Fruit fly (Drosophila melanogaster) whole organism, pupa: Measurements from ENCODE around the gene CG2519.
A peak's percentile ranks its signal among the peaks of the same experiment; 100 is the strongest.

Experiments used
- CG10348 ChIP-seq: fragments of 200-800 bp; sonication (Bioruptor generic); IDR thresholded peaks from 2 replicates; pipeline ENCODE4 v1.3.6; 2022; ENCODE audit warnings: missing biosample characterization, missing genetic modification characterization
- CG12605 ChIP-seq: fragments of 200-800 bp; sonication (Bioruptor generic); IDR thresholded peaks from 2 replicates; pipeline ENCODE4 v1.3.6; 2022; ENCODE audit warnings: missing biosample characterization, missing genetic modification characterization
- CG13204 ChIP-seq: fragments of 200-800 bp; sonication (Bioruptor generic); optimal IDR thresholded peaks from 2 replicates; lab custom pipeline; 2018; ENCODE audit warnings: missing biosample characterization, mild to moderate bottlenecking, missing genetic modification characterization, moderate library complexity
- CG14655 ChIP-seq: fragments of 200-800 bp; sonication (Bioruptor generic); optimal IDR thresholded peaks from 3 replicates; lab custom pipeline; 2017; ENCODE audit warnings: mild to moderate bottlenecking, missing biosample characterization, missing genetic modification reagents, missing genetic modification characterization
- CG15710 ChIP-seq: fragments of 200-800 bp; sonication (Bioruptor generic); optimal IDR thresholded peaks from 2 replicates; lab custom pipeline; 2018; ENCODE audit warnings: missing biosample characterization, mild to moderate bottlenecking, missing genetic modification characterization, moderate library complexity
- CG17806 ChIP-seq: fragments of 200-800 bp; sonication (Bioruptor generic); optimal IDR thresholded peaks from 2 replicates; lab custom pipeline; 2018; ENCODE audit warnings: missing biosample characterization, mild to moderate bottlenecking, missing genetic modification characterization, moderate library complexity
- CG32121 ChIP-seq: fragments of 200-800 bp; sonication (Bioruptor generic); IDR thresholded peaks from 2 replicates; pipeline ENCODE4 v1.3.6; 2022; ENCODE audit warnings: missing biosample characterization, missing genetic modification characterization
- CG34367 ChIP-seq: fragments of 200-800 bp; sonication (Bioruptor generic); optimal IDR thresholded peaks from 2 replicates; lab custom pipeline; 2018; ENCODE audit warnings: missing biosample characterization, mild to moderate bottlenecking, missing genetic modification characterization
- CG4496 ChIP-seq: fragments of 200-800 bp; sonication (Bioruptor generic); IDR thresholded peaks from 3 replicates; pipeline ENCODE4 v1.3.6; 2022; ENCODE audit warnings: missing biosample characterization, missing genetic modification characterization
- CG8159 ChIP-seq: fragments of 200-800 bp; sonication (Bioruptor generic); optimal IDR thresholded peaks from 3 replicates; lab custom pipeline; 2018; ENCODE audit warnings: missing biosample characterization, mild to moderate bottlenecking, missing genetic modification characterization, moderate library complexity
- CG8301 ChIP-seq: fragments of 200-800 bp; sonication (Bioruptor generic); optimal IDR thresholded peaks from 2 replicates; lab custom pipeline; 2018; ENCODE audit warnings: missing biosample characterization, mild to moderate bottlenecking, missing genetic modification characterization
- CG9948 ChIP-seq: fragments of 200-800 bp; sonication (Bioruptor generic); optimal IDR thresholded peaks from 2 replicates; lab custom pipeline; 2018; ENCODE audit warnings: missing biosample characterization, mild to moderate bottlenecking, missing genetic modification characterization, moderate library complexity
- D1 ChIP-seq: fragments of 200-800 bp; sonication (Bioruptor generic); optimal IDR thresholded peaks from 2 replicates; lab custom pipeline; 2018; ENCODE audit warnings: missing biosample characterization, mild to moderate bottlenecking, missing genetic modification characterization, moderate library complexity
- EcR ChIP-seq: fragments of 200-800 bp; sonication (Bioruptor generic); optimal IDR thresholded peaks from 3 replicates; lab custom pipeline; 2019; ENCODE audit warnings: missing biosample characterization, missing genetic modification characterization, mild to moderate bottlenecking, moderate library complexity, missing genetic modification reagents
- Ets98B ChIP-seq: fragments of 200-800 bp; sonication (Bioruptor generic); IDR thresholded peaks from 2 replicates; pipeline ENCODE4 v1.3.6; 2022; ENCODE audit warnings: missing biosample characterization, missing genetic modification characterization
- Pif1A ChIP-seq: fragments of 200-800 bp; sonication (Bioruptor generic); optimal IDR thresholded peaks from 3 replicates; lab custom pipeline; 2016; ENCODE audit warnings: missing biosample characterization, missing genetic modification characterization
- Pif1B ChIP-seq: fragments of 200-800 bp; sonication (Bioruptor generic); optimal IDR thresholded peaks from 3 replicates; lab custom pipeline; 2016; ENCODE audit warnings: missing biosample characterization, missing genetic modification characterization
- Snoo ChIP-seq: fragments of 200-800 bp; sonication (Bioruptor generic); optimal IDR thresholded peaks from 3 replicates; lab custom pipeline; 2017; ENCODE audit warnings: missing biosample characterization, mild to moderate bottlenecking, missing genetic modification characterization, inconsistent platforms
- fd96Ca ChIP-seq: fragments of 200-800 bp; sonication (Bioruptor generic); IDR thresholded peaks from 3 replicates; pipeline ENCODE4 v1.3.6; 2022; ENCODE audit warnings: missing biosample characterization, missing genetic modification characterization
- gl ChIP-seq: fragments of 200-800 bp; sonication (Bioruptor generic); optimal IDR thresholded peaks from 2 replicates; lab custom pipeline; 2018; ENCODE audit warnings: missing biosample characterization, mild to moderate bottlenecking, missing genetic modification characterization
- rn ChIP-seq: fragments of 200-800 bp; sonication (Bioruptor generic); IDR thresholded peaks from 2 replicates; pipeline ENCODE4 v1.3.6; 2022; ENCODE audit warnings: missing biosample characterization, missing genetic modification characterization

CG2519 gene

dm6 chr3R:5573883-5574282 lies 26.3 kb upstream of the CG2519 start:
- TF ChIP-seq CG13204: no peak
- TF ChIP-seq gl (tag; lab: Kevin White, UChicago): no peak
- TF ChIP-seq EcR (GFP tag; lab: Kevin White, UChicago): peak; percentile 94
- TF ChIP-seq CG8159: no peak
- no peak for TF ChIP-seq D1

DNA sequence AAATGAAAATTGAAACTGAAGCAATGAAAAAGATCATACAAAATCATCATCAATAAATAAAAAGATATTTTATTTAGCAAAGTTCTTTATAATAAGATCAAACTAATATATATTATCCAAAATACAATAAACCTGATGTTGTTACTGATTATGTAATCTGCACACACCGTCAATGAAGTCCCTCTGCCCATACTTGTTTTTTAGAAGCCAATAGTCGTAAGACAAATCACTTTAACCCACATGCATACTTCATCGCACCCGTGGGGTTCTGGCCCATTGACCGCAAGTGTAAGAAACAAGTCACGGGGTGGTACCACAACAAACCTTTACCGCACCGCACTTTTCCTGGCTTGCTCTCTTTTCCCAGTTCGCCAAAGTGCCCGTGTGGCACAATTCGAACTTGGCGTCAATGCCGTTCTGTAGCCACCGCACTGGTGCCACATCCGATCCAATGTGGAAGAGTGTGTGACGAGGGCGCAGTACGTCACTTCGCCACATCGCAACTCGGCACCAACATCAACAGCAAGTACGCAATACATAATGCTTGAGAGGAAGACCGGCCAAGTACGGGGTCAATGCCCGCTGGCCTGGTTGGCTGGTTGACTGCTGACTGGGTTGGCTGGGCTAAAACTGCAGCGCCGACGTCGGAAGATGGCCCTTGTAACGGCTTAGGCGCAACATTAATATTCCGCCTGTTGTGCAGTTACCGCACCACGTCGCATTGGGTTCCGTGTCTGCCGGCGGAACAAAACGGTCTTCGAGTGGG lies 25.5 kb upstream of the CG2519 start:
- peak; percentile 83 for TF ChIP-seq EcR (GFP tag; lab: Kevin White, UChicago)
- 0 out of 3 replicates have a peak, but pooled peaks have one; percentile 35 for TF ChIP-seq fd96Ca (GFP tag; lab: Robert Waterston, UW)
- no peak for TF ChIP-seq CG12605
- TF ChIP-seq Pif1B (GFP tag; lab: Kevin White, UChicago): peak; percentile 30
- TF ChIP-seq CG9948 (tag; lab: Kevin White, UChicago): peak; percentile 12
- TF ChIP-seq, all 21 proteins: peak for 4

- TF ChIP-seq CG14655 (no peak), EcR (GFP tag; lab: Kevin White, UChicago) (peak; percentile 43)
These were observed 24.2 kb upstream of the CG2519 start for dm6 chr3R:5571756-5572155.

dm6 chr3R:5571437-5571750 lies 23.8 kb upstream of the CG2519 start:
- TF ChIP-seq CG12605 (0 out of 2 replicates have a peak, but pooled peaks have one; percentile 1), CG8159 (no peak), fd96Ca (GFP tag; lab: Robert Waterston, UW) (0 out of 3 replicates have a peak, but pooled peaks have one; percentile 39)

DNA sequence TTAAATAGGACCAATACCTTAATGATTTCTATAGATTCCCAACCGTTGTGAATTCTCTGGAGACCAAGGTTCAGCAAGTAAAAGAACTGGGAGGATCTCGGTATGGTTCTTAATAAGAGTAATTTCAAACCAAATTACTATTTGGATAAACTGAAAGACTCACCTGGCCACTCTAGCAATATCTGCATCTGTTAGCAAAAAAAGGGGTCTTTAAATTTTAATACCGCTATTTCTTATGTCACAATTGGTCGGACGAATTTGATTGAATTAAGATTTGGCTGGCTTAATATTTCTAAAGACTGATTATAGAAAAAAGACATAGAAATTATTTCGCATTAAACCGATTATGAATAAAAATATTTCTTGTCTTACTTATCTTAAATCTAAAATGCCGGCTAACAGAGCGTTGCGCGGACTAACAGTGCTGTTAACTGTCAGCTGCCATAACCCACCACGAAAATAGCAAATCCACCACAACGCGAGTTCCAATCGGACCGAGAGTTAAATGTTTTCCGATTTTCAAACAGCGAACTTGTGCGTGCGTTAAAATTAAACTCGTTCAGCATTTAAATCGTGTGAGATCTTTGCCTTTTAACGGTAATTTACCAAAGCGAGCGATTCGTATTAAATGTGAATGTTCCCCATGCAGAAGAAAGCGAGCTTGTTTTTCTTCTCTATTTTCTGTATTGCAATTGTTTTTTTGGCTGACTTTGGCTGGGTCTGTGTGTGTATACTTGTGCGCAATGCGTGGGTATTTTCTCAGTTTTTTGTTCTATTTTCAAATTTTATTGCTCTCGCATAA lies 23.3 kb upstream of the CG2519 start, which contains the start of gene CRMP:
Gene CRMP, plus strand, starts transcription at position 474 of the 802 bp plus-strand sequence.
- TF ChIP-seq Pif1A (GFP tag; lab: Kevin White, UChicago) (no peak), CG4496 (GFP tag; lab: Robert Waterston, UW) (no peak), CG17806 (no peak), D1 (no peak), CG8301 (tag; lab: Kevin White, UChicago) (peak; percentile 32), CG32121 (0 out of 2 replicates have a peak, but pooled peaks have one; percentile 21), fd96Ca (GFP tag; lab: Robert Waterston, UW) (no peak), CG12605 (peak; percentile 29; the same call in 1 of the 2 replicates), Snoo (tag; lab: Kevin White, UChicago) (no peak), CG15710 (tag; lab: Kevin White, UChicago) (no peak), CG34367 (no peak)

dm6 chr3R:5568590-5568989 lies 21.0 kb upstream of the CG2519 start, which contains the start of the genes CG2931 and Rheb:
CG2931 (minus strand) TSS chr3R:5568615.
Rheb (plus strand) TSS chr3R:5568921.
- TF ChIP-seq fd96Ca (GFP tag; lab: Robert Waterston, UW): no peak; the same call in 2 of the 3 replicates
- no peak for TF ChIP-seq EcR (GFP tag; lab: Kevin White, UChicago)
- TF ChIP-seq Pif1B (GFP tag; lab: Kevin White, UChicago): peak; percentile 25
- peak; percentile 32 for TF ChIP-seq CG8301 (tag; lab: Kevin White, UChicago)
- TF ChIP-seq Ets98B (GFP tag; lab: Robert Waterston, UW): peak; percentile 42; the same call in 1 of the 2 replicates
- no peak for TF ChIP-seq CG14655
- peak; percentile 24 for TF ChIP-seq CG34367
- peak; percentile 43 for TF ChIP-seq CG17806
- TF ChIP-seq CG10348 (GFP tag; lab: Robert Waterston, UW): no peak
- TF ChIP-seq Snoo (tag; lab: Kevin White, UChicago): peak; percentile 36
- no peak for TF ChIP-seq CG13204
- TF ChIP-seq CG15710 (tag; lab: Kevin White, UChicago): peak; percentile 29
- peak; percentile 60; the same call in 1 of the 2 replicates for TF ChIP-seq CG32121
- peak; percentile 56 for TF ChIP-seq rn (GFP tag; lab: Robert Waterston, UW)
- TF ChIP-seq D1: no peak
- TF ChIP-seq CG9948 (tag; lab: Kevin White, UChicago): peak; percentile 23
- peak; percentile 77 for TF ChIP-seq CG4496 (GFP tag; lab: Robert Waterston, UW)
- TF ChIP-seq, all 21 proteins: peak for 11

DNA sequence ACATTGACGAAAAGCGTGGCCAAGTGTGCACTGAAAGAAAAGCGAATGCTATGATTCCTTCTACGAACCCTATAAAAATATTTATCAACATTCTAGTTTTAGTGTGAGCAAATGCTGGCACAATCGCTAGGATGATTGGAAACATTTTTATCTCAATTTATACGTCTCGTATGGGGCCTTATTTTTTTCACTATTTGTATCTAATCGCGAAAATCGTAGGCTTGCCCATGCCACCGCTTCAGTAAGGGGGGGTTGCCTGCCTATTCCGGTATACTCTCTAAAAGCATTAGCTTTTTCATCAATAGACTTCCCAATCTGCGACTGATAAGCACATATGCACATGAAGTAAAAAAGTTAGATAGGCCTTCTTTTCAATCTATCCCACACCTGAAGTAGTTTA lies 18.0 kb upstream of the CG2519 start:
- peak; percentile 73 for TF ChIP-seq rn (GFP tag; lab: Robert Waterston, UW)
- TF ChIP-seq Pif1B (GFP tag; lab: Kevin White, UChicago): no peak
- peak; percentile 90 for TF ChIP-seq fd96Ca (GFP tag; lab: Robert Waterston, UW)
- TF ChIP-seq CG8159: no peak
- TF ChIP-seq CG32121: peak; percentile 87
- no peak for TF ChIP-seq CG13204
- TF ChIP-seq CG17806: peak; percentile 45
- peak; percentile 72 for TF ChIP-seq CG12605
- TF ChIP-seq CG4496 (GFP tag; lab: Robert Waterston, UW): peak; percentile 94
- TF ChIP-seq Pif1A (GFP tag; lab: Kevin White, UChicago): no peak
- TF ChIP-seq CG8301 (tag; lab: Kevin White, UChicago): no peak
- TF ChIP-seq Ets98B (GFP tag; lab: Robert Waterston, UW): peak; percentile 91
- peak; percentile 5 for TF ChIP-seq Snoo (tag; lab: Kevin White, UChicago)
